Fruit fly (Drosophila melanogaster): Measurements from ENCODE around the gene CG42467.

CG42467 gene

DNA sequence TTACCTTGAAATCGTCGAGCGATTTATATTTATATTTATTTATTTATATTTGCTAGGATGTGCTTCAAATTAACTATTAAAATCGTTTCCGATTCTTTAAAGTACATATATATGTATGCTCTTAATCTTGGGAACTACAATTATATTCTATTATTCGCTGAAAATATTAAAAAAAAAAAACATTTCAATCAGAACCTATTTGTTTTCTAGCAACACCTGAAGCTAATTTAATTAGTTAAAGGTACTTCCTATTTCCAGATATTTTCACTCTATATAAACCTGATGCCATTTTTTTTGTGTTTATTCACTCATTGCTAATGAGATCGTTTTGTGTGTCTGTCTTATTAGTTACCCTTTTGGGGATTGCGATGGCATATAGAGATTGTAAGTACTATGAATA, at the start of gene CG42467:
Gene CG42467, plus strand, starts transcription at position 301 of the 400 bp plus-strand sequence.
- TF ChIP-seq aop (GFP tag; IDR thresholded peaks at IDR 0.05) (no peak), CG10959 (GFP tag; IDR thresholded peaks at IDR 0.05) (no peak), toy (GFP tag; IDR thresholded peaks at IDR 0.05) (no peak), CG42726 (GFP tag; IDR thresholded peaks at IDR 0.05; ENCODE audit: partially characterized antibody) (no peak), Eip74EF (GFP tag; optimal IDR thresholded peaks at IDR 0.05) (no peak), Oli (tag; optimal IDR thresholded peaks at IDR 0.05) (no peak), CG2712 (tag; optimal IDR thresholded peaks at IDR 0.05) (no peak), Opbp (GFP tag; IDR thresholded peaks at IDR 0.05; ENCODE audit: partially characterized antibody) (no peak), CG3065 (GFP tag; optimal IDR thresholded peaks at IDR 0.05) (no peak), crol (GFP tag; IDR thresholded peaks at IDR 0.05) (no peak), CG17829 (tag; optimal IDR thresholded peaks at IDR 0.05) (no peak), mld (GFP tag; IDR thresholded peaks at IDR 0.05; ENCODE audit: partially characterized antibody) (no peak), lov (optimal IDR thresholded peaks at IDR 0.05) (no peak), lov (GFP tag; IDR thresholded peaks at IDR 0.05) (no peak), Doc2 (GFP tag; IDR thresholded peaks at IDR 0.05) (no peak), ci (GFP tag; IDR thresholded peaks at IDR 0.05) (no peak), NC2β (GFP tag; optimal IDR thresholded peaks at IDR 0.05) (no peak), H2.0 (GFP tag; IDR thresholded peaks at IDR 0.05) (no peak), MBD-R2 (GFP tag; IDR thresholded peaks at IDR 0.05) (no peak), CG17912 (GFP tag; optimal IDR thresholded peaks at IDR 0.05) (no peak)

dm6 chr2L:3654956-3655618, 46.0 kb upstream of the CG42467 start:
- TF ChIP-seq kah (GFP tag; optimal IDR thresholded peaks at IDR 0.05), result peak; percentile 97
- TF ChIP-seq CG13287 (GFP tag; IDR thresholded peaks at IDR 0.05; ENCODE audit: partially characterized antibody), result no peak
- TF ChIP-seq trem (tag; optimal IDR thresholded peaks at IDR 0.05), result no peak
- TF ChIP-seq vvl (GFP tag; IDR thresholded peaks at IDR 0.05), result peak; percentile 75; the same call in 1 of the 2 replicates
- TF ChIP-seq CG10565 (GFP tag; optimal IDR thresholded peaks at IDR 0.05), result no peak
- TF ChIP-seq gfzf (GFP tag; optimal IDR thresholded peaks at IDR 0.05), result no peak
- TF ChIP-seq Stat92E (GFP tag; optimal IDR thresholded peaks at IDR 0.05), result no peak
- TF ChIP-seq Myb (GFP tag; optimal IDR thresholded peaks at IDR 0.05), result no peak
- peak; percentile 35; the same call in 1 of the 3 replicates for TF ChIP-seq sr (GFP tag; IDR thresholded peaks at IDR 0.05)
- TF ChIP-seq chinmo (GFP tag; IDR thresholded peaks at IDR 0.05; ENCODE audit: partially characterized antibody), result 0 out of 4 replicates have a peak, but pooled peaks have one; percentile 25
- no peak for TF ChIP-seq Dref (GFP tag; IDR thresholded peaks at IDR 0.05)
- TF ChIP-seq CG17328 (GFP tag; IDR thresholded peaks at IDR 0.05), result no peak
- TF ChIP-seq CG30020 (tag; optimal IDR thresholded peaks at IDR 0.05), result no peak
- peak in 1 of 2 experiments; percentile 77 for TF ChIP-seq Pdp1 (GFP tag; optimal IDR thresholded peaks at IDR 0.05)
- TF ChIP-seq CG8478 (optimal IDR thresholded peaks at IDR 0.05), result no peak
- TF ChIP-seq CG14050 (GFP tag; IDR thresholded peaks at IDR 0.05), result no peak
- TF ChIP-seq CG9727 (GFP tag; optimal IDR thresholded peaks at IDR 0.05), result no peak
- no peak for TF ChIP-seq Eip74EF (GFP tag; optimal IDR thresholded peaks at IDR 0.05)
- TF ChIP-seq Fer1 (GFP tag; optimal IDR thresholded peaks at IDR 0.05), result no peak
- TF ChIP-seq CG17186 (GFP tag; optimal IDR thresholded peaks at IDR 0.05), result no peak

Data from whole organism, embryonic.